Fruit fly (Drosophila melanogaster): Measurements from ENCODE around the gene Try29F.

- TF ChIP-seq CG6854 (GFP tag; optimal IDR thresholded peaks at IDR 0.05) (no peak), vri (GFP tag; optimal IDR thresholded peaks at IDR 0.05) (no peak)
Observed at dm6 chr2L:8962254-8962653, 36.1 kb upstream of the Try29F start, which contains the start of the genes CG9525 and CG32985.
